Worm (Caenorhabditis elegans) whole organism, L2 larva: ENCODE measurements around the gene F17C11.26.

ENCODE experiments used
- C34F6.9 ChIP-seq: fragments of 150-350 bp; optimal IDR thresholded peaks from 2 replicates; lab custom pipeline; 2014; ENCODE audit warnings: missing biosample characterization, missing genetic modification characterization
- F13H6.1 ChIP-seq: sonication (generic microtip); optimal IDR thresholded peaks from 2 replicates; lab custom pipeline; 2016; ENCODE audit warnings: missing genetic modification characterization, missing compliant biosample characterization
- Y55F3AM.14 ChIP-seq: fragments of 200-800 bp; sonication (Bioruptor generic); optimal IDR thresholded peaks from 2 replicates; lab custom pipeline; 2018; ENCODE audit warnings: mild to moderate bottlenecking, missing genetic modification characterization, missing compliant biosample characterization
- alr-1 ChIP-seq: fragments of 150-350 bp; optimal IDR thresholded peaks from 2 replicates; lab custom pipeline; 2014; ENCODE audit warnings: missing biosample characterization, missing genetic modification characterization
- aly-2 ChIP-seq: fragments of 150-350 bp; optimal IDR thresholded peaks from 2 replicates; lab custom pipeline; 2014; ENCODE audit warnings: missing biosample characterization, missing genetic modification characterization
- ama-1 ChIP-seq: fragments of 150-350 bp; optimal IDR thresholded peaks from 2 replicates; lab custom pipeline; 2018; ENCODE audit warnings: inconsistent platforms
- blmp-1 ChIP-seq: sonication (generic microtip); optimal IDR thresholded peaks from 2 replicates; lab custom pipeline; 2017; ENCODE audit warnings: missing genetic modification characterization, mild to moderate bottlenecking, missing compliant biosample characterization, antibody characterized with exemption, moderate library complexity; ENCODE audit not compliant: insufficient read depth
- ceh-16 ChIP-seq: fragments of 150-350 bp; optimal IDR thresholded peaks from 2 replicates; lab custom pipeline; 2014; ENCODE audit warnings: missing biosample characterization, missing genetic modification characterization
- ceh-82 ChIP-seq: fragments of 150-350 bp; optimal IDR thresholded peaks from 2 replicates; lab custom pipeline; 2014; ENCODE audit warnings: missing biosample characterization, missing genetic modification characterization
- crh-2 ChIP-seq: sonication (generic microtip); optimal IDR thresholded peaks from 2 replicates; lab custom pipeline; 2017; ENCODE audit warnings: missing biosample characterization, missing genetic modification characterization
- egl-27 ChIP-seq: sonication (generic microtip); optimal IDR thresholded peaks from 3 replicates; lab custom pipeline; 2017; ENCODE audit warnings: missing biosample characterization, missing genetic modification reagents, missing genetic modification characterization
- elt-1 ChIP-seq: fragments of 150-350 bp; optimal IDR thresholded peaks from 2 replicates; lab custom pipeline; 2014; ENCODE audit warnings: missing biosample characterization, missing genetic modification characterization
- elt-3 ChIP-seq: sonication (generic microtip); optimal IDR thresholded peaks from 2 replicates; lab custom pipeline; 2017; ENCODE audit warnings: missing biosample characterization, missing genetic modification characterization
- fos-1 ChIP-seq: fragments of 150-350 bp; optimal IDR thresholded peaks from 2 replicates; lab custom pipeline; 2014; ENCODE audit warnings: missing biosample characterization, missing genetic modification characterization
- gmeb-1 ChIP-seq: fragments of 150-350 bp; optimal IDR thresholded peaks from 2 replicates; lab custom pipeline; 2014; ENCODE audit warnings: missing biosample characterization, missing genetic modification characterization
- lin-11 ChIP-seq: fragments of 150-350 bp; sonication (generic microtip); optimal IDR thresholded peaks from 2 replicates; lab custom pipeline; 2014; ENCODE audit warnings: missing biosample characterization, missing genetic modification characterization, inconsistent platforms, mixed read lengths
- lin-13 ChIP-seq: fragments of 150-350 bp; optimal IDR thresholded peaks from 2 replicates; lab custom pipeline; 2014; ENCODE audit warnings: missing biosample characterization, missing genetic modification reagents, missing genetic modification characterization
- lsy-2 ChIP-seq, 2 experiments: fragments of 150-350 bp in 1 of 2; sonication (generic microtip) in 1 of 2; optimal IDR thresholded peaks; 2 replicates each; lab custom pipeline; 2014 to 2017; ENCODE audit warnings: missing biosample characterization in 2 of 2, missing genetic modification characterization in 2 of 2
- mab-5 ChIP-seq: fragments of 150-350 bp; optimal IDR thresholded peaks from 2 replicates; lab custom pipeline; 2014; ENCODE audit warnings: missing biosample characterization, missing genetic modification characterization
- mbf-1 ChIP-seq: sonication (generic microtip); optimal IDR thresholded peaks from 2 replicates; lab custom pipeline; 2017; ENCODE audit warnings: missing biosample characterization, missing genetic modification characterization
- mdl-1 ChIP-seq, 2 experiments: fragments of 150-350 bp in 1 of 2; sonication (generic microtip) in 1 of 2; optimal IDR thresholded peaks; 2 replicates each; lab custom pipeline; 2017; ENCODE audit warnings: missing biosample characterization in 2 of 2, missing genetic modification characterization in 2 of 2
- nhr-11 ChIP-seq: fragments of 150-350 bp; optimal IDR thresholded peaks from 2 replicates; lab custom pipeline; 2014; ENCODE audit warnings: missing biosample characterization, missing genetic modification characterization
- nhr-129 ChIP-seq: fragments of 150-350 bp; optimal IDR thresholded peaks from 2 replicates; lab custom pipeline; 2014; ENCODE audit warnings: missing biosample characterization, missing genetic modification characterization
- nhr-21 ChIP-seq: fragments of 150-350 bp; optimal IDR thresholded peaks from 2 replicates; lab custom pipeline; 2014; ENCODE audit warnings: missing biosample characterization, missing genetic modification characterization
- nhr-23 ChIP-seq: fragments of 150-350 bp; optimal IDR thresholded peaks from 2 replicates; lab custom pipeline; 2014; ENCODE audit warnings: missing biosample characterization, missing genetic modification reagents, missing genetic modification characterization
- nhr-237 ChIP-seq: fragments of 150-350 bp; optimal IDR thresholded peaks from 2 replicates; lab custom pipeline; 2014; ENCODE audit warnings: missing biosample characterization, missing genetic modification characterization
- nhr-25 ChIP-seq: fragments of 150-350 bp; sonication (generic microtip); optimal IDR thresholded peaks from 3 replicates; lab custom pipeline; 2014; ENCODE audit warnings: missing biosample characterization, missing genetic modification characterization
- nhr-6 ChIP-seq: fragments of 150-350 bp; optimal IDR thresholded peaks from 2 replicates; lab custom pipeline; 2014; ENCODE audit warnings: missing biosample characterization, missing genetic modification characterization
- nhr-77 ChIP-seq: fragments of 150-350 bp; optimal IDR thresholded peaks from 2 replicates; lab custom pipeline; 2014; ENCODE audit warnings: missing biosample characterization, missing genetic modification characterization
- peb-1 ChIP-seq: fragments of 150-350 bp; optimal IDR thresholded peaks from 2 replicates; lab custom pipeline; 2014; ENCODE audit warnings: missing biosample characterization, missing genetic modification characterization
- sem-4 ChIP-seq: fragments of 150-350 bp; optimal IDR thresholded peaks from 2 replicates; lab custom pipeline; 2014; ENCODE audit warnings: missing biosample characterization, missing genetic modification reagents, missing genetic modification characterization
- sma-3 ChIP-seq: sonication (generic microtip); optimal IDR thresholded peaks from 2 replicates; lab custom pipeline; 2016; ENCODE audit warnings: missing genetic modification reagents, missing genetic modification characterization, missing compliant biosample characterization
- sma-9 ChIP-seq, 2 experiments: fragments of 150-350 bp in 1 of 2; sonication (generic microtip) in 1 of 2; optimal IDR thresholded peaks; 2 replicates each; lab custom pipeline; 2014 to 2016; ENCODE audit warnings: missing genetic modification characterization in 2 of 2, mild to moderate bottlenecking in 1 of 2, missing biosample characterization in 1 of 2, missing compliant biosample characterization in 1 of 2, missing genetic modification reagents in 1 of 2, moderate library complexity in 1 of 2
- snpc-4 ChIP-seq: fragments of 150-350 bp; optimal IDR thresholded peaks from 2 replicates; lab custom pipeline; 2014; ENCODE audit warnings: missing biosample characterization, missing genetic modification characterization
- unc-39 ChIP-seq: fragments of 150-350 bp; optimal IDR thresholded peaks from 2 replicates; lab custom pipeline; 2014; ENCODE audit warnings: missing biosample characterization, missing genetic modification characterization
- unc-62 ChIP-seq: fragments of 150-350 bp; optimal IDR thresholded peaks from 2 replicates; lab custom pipeline; 2014; ENCODE audit warnings: missing biosample characterization, missing genetic modification reagents, missing genetic modification characterization
- zag-1 ChIP-seq: fragments of 150-350 bp; optimal IDR thresholded peaks from 2 replicates; lab custom pipeline; 2014; ENCODE audit warnings: missing biosample characterization, missing genetic modification characterization
- ztf-11 ChIP-seq: sonication (generic microtip); optimal IDR thresholded peaks from 2 replicates; lab custom pipeline; 2017; ENCODE audit warnings: missing biosample characterization, missing genetic modification characterization

The F17C11.26 gene

ce11 chrV:10924731-10925130, 16.5 kb upstream of the F17C11.26 start, which contains the start of gene F58B4.6:
Gene F58B4.6, plus strand, starts transcription at chrV:10925031.
- no peak for TF ChIP-seq C34F6.9
- TF ChIP-seq lin-11 (tag; lab: Kevin White, UChicago) = peak; percentile 12

- peak; percentile 35 for TF ChIP-seq lin-11 (tag; lab: Kevin White, UChicago)
- TF ChIP-seq nhr-129 = no peak
Observed at ce11 chrV:10925658-10926057, 15.6 kb upstream of the F17C11.26 start.

ce11 chrV:10929511-10929910, 11.7 kb upstream of the F17C11.26 start, which contains the start of gene F58B4.3:
Gene F58B4.3, plus strand, starts transcription at chrV:10929811.
- no peak for TF ChIP-seq unc-62 (GFP tag; lab: Kevin White, UChicago)
- TF ChIP-seq lin-11 (tag; lab: Kevin White, UChicago) = peak; percentile 39
- TF ChIP-seq mbf-1 (tag; lab: Kevin White, UChicago) = no peak

ce11 chrV:10931189-10931588, 10.1 kb upstream of the F17C11.26 start, which contains the start of gene scvp-1:
Gene scvp-1, minus strand, starts transcription at chrV:10931289.
- TF ChIP-seq mdl-1 (tag; optimal IDR thresholded peaks at IDR 0.05; lab: Kevin White, UChicago) = no peak
- no peak for TF ChIP-seq elt-3 (tag; lab: Kevin White, UChicago)
- TF ChIP-seq ztf-11 = no peak
- no peak for TF ChIP-seq sem-4
- no peak for TF ChIP-seq unc-62 (GFP tag; lab: Kevin White, UChicago)
- TF ChIP-seq ama-1 = no peak
- TF ChIP-seq ceh-16 (tag; lab: Kevin White, UChicago) = no peak
- no peak for TF ChIP-seq elt-1 (tag; lab: Kevin White, UChicago)

- no peak for TF ChIP-seq unc-39 (tag; lab: Kevin White, UChicago)
- no peak for TF ChIP-seq snpc-4 (tag; lab: Kevin White, UChicago)
- peak; percentile 54 for TF ChIP-seq crh-2 (tag; lab: Kevin White, UChicago)
- no peak for TF ChIP-seq mbf-1 (tag; lab: Kevin White, UChicago)
- peak; percentile 43 for TF ChIP-seq fos-1
- TF ChIP-seq sma-9 (GFP tag; optimal IDR thresholded peaks at IDR 0.05; lab: Kevin White, UChicago) = peak; percentile 71
- no peak for TF ChIP-seq sma-9 (tag; optimal IDR thresholded peaks at IDR 0.05; lab: Kevin White, UChicago)
- TF ChIP-seq nhr-11 = no peak
Observed at ce11 chrV:10932411-10932810, 8.8 kb upstream of the F17C11.26 start, which contains the start of gene F58B4.5. Gene F58B4.5, plus strand, starts transcription at chrV:10932693.

- TF ChIP-seq aly-2 (tag; lab: Kevin White, UChicago) (no peak), F13H6.1 (peak; percentile 13), peb-1 (tag; lab: Kevin White, UChicago) (no peak), fos-1 (peak; percentile 73), crh-2 (tag; lab: Kevin White, UChicago) (peak; percentile 40), sma-9 (GFP tag; optimal IDR thresholded peaks at IDR 0.05; lab: Kevin White, UChicago) (peak; percentile 71), sma-9 (tag; optimal IDR thresholded peaks at IDR 0.05; lab: Kevin White, UChicago) (no peak)
Observed at ce11 chrV:10936681-10937080, 4.6 kb upstream of the F17C11.26 start, which contains the start of gene F17C11.12. Gene F17C11.12, minus strand, starts transcription at chrV:10936920.

ce11 chrV:10937294-10937693, 4.0 kb upstream of the F17C11.26 start:
- TF ChIP-seq nhr-6 (tag; lab: Kevin White, UChicago) = no peak
- TF ChIP-seq C34F6.9 = peak; percentile 69
- no peak for TF ChIP-seq egl-27 (tag; lab: Kevin White, UChicago)
- TF ChIP-seq mbf-1 (tag; lab: Kevin White, UChicago) = no peak
- TF ChIP-seq nhr-21 = peak; percentile 87
- peak; percentile 52 for TF ChIP-seq crh-2 (tag; lab: Kevin White, UChicago)
- no peak for TF ChIP-seq elt-1 (tag; lab: Kevin White, UChicago)
- TF ChIP-seq elt-3 (tag; lab: Kevin White, UChicago) = no peak
- TF ChIP-seq snpc-4 (tag; lab: Kevin White, UChicago) = no peak
- TF ChIP-seq lsy-2 (tag; optimal IDR thresholded peaks at IDR 0.05; lab: Kevin White, UChicago) = peak in 1 of 2 experiments; percentile 71
- TF ChIP-seq nhr-129 = peak; percentile 94
- TF ChIP-seq ztf-11 = no peak
- TF ChIP-seq lin-11 (tag; lab: Kevin White, UChicago) = no peak
- TF ChIP-seq nhr-23 (tag; lab: Kevin White, UChicago) = no peak
- no peak for TF ChIP-seq unc-62 (GFP tag; lab: Kevin White, UChicago)
- peak; percentile 1 for TF ChIP-seq nhr-25 (tag; lab: Kevin White, UChicago)
- no peak for TF ChIP-seq unc-39 (tag; lab: Kevin White, UChicago)
- no peak for TF ChIP-seq alr-1
- TF ChIP-seq F13H6.1 = no peak
- TF ChIP-seq Y55F3AM.14 (GFP tag; lab: Kevin White, UChicago) = no peak
- no peak for TF ChIP-seq blmp-1
- TF ChIP-seq ceh-82 (tag; lab: Kevin White, UChicago) = no peak
- TF ChIP-seq sma-3 (GFP tag; lab: Kevin White, UChicago) = no peak
- TF ChIP-seq nhr-77 (tag; lab: Kevin White, UChicago) = no peak
- no peak for TF ChIP-seq ama-1
- no peak for TF ChIP-seq zag-1 (tag; lab: Kevin White, UChicago)
- TF ChIP-seq nhr-11 = no peak
- TF ChIP-seq nhr-237 (tag; lab: Kevin White, UChicago) = no peak
- peak; percentile 47 for TF ChIP-seq gmeb-1 (tag; lab: Kevin White, UChicago)
- TF ChIP-seq fos-1 = peak; percentile 13
- no peak for TF ChIP-seq mab-5 (tag; lab: Kevin White, UChicago)
- no peak for TF ChIP-seq lin-13 (GFP tag; lab: Kevin White, UChicago)
